Fruit fly (Drosophila melanogaster) whole organism, pupa: ENCODE measurements around the gene CG42302.
A peak's percentile ranks its signal among the peaks of the same experiment; 100 is the strongest.

Source experiments
- CG10348 ChIP-seq: fragments of 200-800 bp; sonication (Bioruptor generic); IDR thresholded peaks from 2 replicates; pipeline ENCODE4 v1.3.6; 2022; ENCODE audit warnings: missing biosample characterization, missing genetic modification characterization
- CG12605 ChIP-seq: fragments of 200-800 bp; sonication (Bioruptor generic); IDR thresholded peaks from 2 replicates; pipeline ENCODE4 v1.3.6; 2022; ENCODE audit warnings: missing biosample characterization, missing genetic modification characterization
- CG13204 ChIP-seq: fragments of 200-800 bp; sonication (Bioruptor generic); optimal IDR thresholded peaks from 2 replicates; lab custom pipeline; 2018; ENCODE audit warnings: missing biosample characterization, mild to moderate bottlenecking, missing genetic modification characterization, moderate library complexity
- CG14655 ChIP-seq: fragments of 200-800 bp; sonication (Bioruptor generic); optimal IDR thresholded peaks from 3 replicates; lab custom pipeline; 2017; ENCODE audit warnings: mild to moderate bottlenecking, missing biosample characterization, missing genetic modification reagents, missing genetic modification characterization
- CG15710 ChIP-seq: fragments of 200-800 bp; sonication (Bioruptor generic); optimal IDR thresholded peaks from 2 replicates; lab custom pipeline; 2018; ENCODE audit warnings: missing biosample characterization, mild to moderate bottlenecking, missing genetic modification characterization, moderate library complexity
- CG17806 ChIP-seq: fragments of 200-800 bp; sonication (Bioruptor generic); optimal IDR thresholded peaks from 2 replicates; lab custom pipeline; 2018; ENCODE audit warnings: missing biosample characterization, mild to moderate bottlenecking, missing genetic modification characterization, moderate library complexity
- CG32121 ChIP-seq: fragments of 200-800 bp; sonication (Bioruptor generic); IDR thresholded peaks from 2 replicates; pipeline ENCODE4 v1.3.6; 2022; ENCODE audit warnings: missing biosample characterization, missing genetic modification characterization
- CG34367 ChIP-seq: fragments of 200-800 bp; sonication (Bioruptor generic); optimal IDR thresholded peaks from 2 replicates; lab custom pipeline; 2018; ENCODE audit warnings: missing biosample characterization, mild to moderate bottlenecking, missing genetic modification characterization
- CG4496 ChIP-seq: fragments of 200-800 bp; sonication (Bioruptor generic); IDR thresholded peaks from 3 replicates; pipeline ENCODE4 v1.3.6; 2022; ENCODE audit warnings: missing biosample characterization, missing genetic modification characterization
- CG8159 ChIP-seq: fragments of 200-800 bp; sonication (Bioruptor generic); optimal IDR thresholded peaks from 3 replicates; lab custom pipeline; 2018; ENCODE audit warnings: missing biosample characterization, mild to moderate bottlenecking, missing genetic modification characterization, moderate library complexity
- CG8301 ChIP-seq: fragments of 200-800 bp; sonication (Bioruptor generic); optimal IDR thresholded peaks from 2 replicates; lab custom pipeline; 2018; ENCODE audit warnings: missing biosample characterization, mild to moderate bottlenecking, missing genetic modification characterization
- CG9948 ChIP-seq: fragments of 200-800 bp; sonication (Bioruptor generic); optimal IDR thresholded peaks from 2 replicates; lab custom pipeline; 2018; ENCODE audit warnings: missing biosample characterization, mild to moderate bottlenecking, missing genetic modification characterization, moderate library complexity
- D1 ChIP-seq: fragments of 200-800 bp; sonication (Bioruptor generic); optimal IDR thresholded peaks from 2 replicates; lab custom pipeline; 2018; ENCODE audit warnings: missing biosample characterization, mild to moderate bottlenecking, missing genetic modification characterization, moderate library complexity
- EcR ChIP-seq: fragments of 200-800 bp; sonication (Bioruptor generic); optimal IDR thresholded peaks from 3 replicates; lab custom pipeline; 2019; ENCODE audit warnings: missing biosample characterization, missing genetic modification characterization, mild to moderate bottlenecking, moderate library complexity, missing genetic modification reagents
- Pif1A ChIP-seq: fragments of 200-800 bp; sonication (Bioruptor generic); optimal IDR thresholded peaks from 3 replicates; lab custom pipeline; 2016; ENCODE audit warnings: missing biosample characterization, missing genetic modification characterization
- Pif1B ChIP-seq: fragments of 200-800 bp; sonication (Bioruptor generic); optimal IDR thresholded peaks from 3 replicates; lab custom pipeline; 2016; ENCODE audit warnings: missing biosample characterization, missing genetic modification characterization
- Snoo ChIP-seq: fragments of 200-800 bp; sonication (Bioruptor generic); optimal IDR thresholded peaks from 3 replicates; lab custom pipeline; 2017; ENCODE audit warnings: missing biosample characterization, mild to moderate bottlenecking, missing genetic modification characterization, inconsistent platforms
- gl ChIP-seq: fragments of 200-800 bp; sonication (Bioruptor generic); optimal IDR thresholded peaks from 2 replicates; lab custom pipeline; 2018; ENCODE audit warnings: missing biosample characterization, mild to moderate bottlenecking, missing genetic modification characterization
- rn ChIP-seq: fragments of 200-800 bp; sonication (Bioruptor generic); IDR thresholded peaks from 2 replicates; pipeline ENCODE4 v1.3.6; 2022; ENCODE audit warnings: missing biosample characterization, missing genetic modification characterization

The CG42302 gene

DNA sequence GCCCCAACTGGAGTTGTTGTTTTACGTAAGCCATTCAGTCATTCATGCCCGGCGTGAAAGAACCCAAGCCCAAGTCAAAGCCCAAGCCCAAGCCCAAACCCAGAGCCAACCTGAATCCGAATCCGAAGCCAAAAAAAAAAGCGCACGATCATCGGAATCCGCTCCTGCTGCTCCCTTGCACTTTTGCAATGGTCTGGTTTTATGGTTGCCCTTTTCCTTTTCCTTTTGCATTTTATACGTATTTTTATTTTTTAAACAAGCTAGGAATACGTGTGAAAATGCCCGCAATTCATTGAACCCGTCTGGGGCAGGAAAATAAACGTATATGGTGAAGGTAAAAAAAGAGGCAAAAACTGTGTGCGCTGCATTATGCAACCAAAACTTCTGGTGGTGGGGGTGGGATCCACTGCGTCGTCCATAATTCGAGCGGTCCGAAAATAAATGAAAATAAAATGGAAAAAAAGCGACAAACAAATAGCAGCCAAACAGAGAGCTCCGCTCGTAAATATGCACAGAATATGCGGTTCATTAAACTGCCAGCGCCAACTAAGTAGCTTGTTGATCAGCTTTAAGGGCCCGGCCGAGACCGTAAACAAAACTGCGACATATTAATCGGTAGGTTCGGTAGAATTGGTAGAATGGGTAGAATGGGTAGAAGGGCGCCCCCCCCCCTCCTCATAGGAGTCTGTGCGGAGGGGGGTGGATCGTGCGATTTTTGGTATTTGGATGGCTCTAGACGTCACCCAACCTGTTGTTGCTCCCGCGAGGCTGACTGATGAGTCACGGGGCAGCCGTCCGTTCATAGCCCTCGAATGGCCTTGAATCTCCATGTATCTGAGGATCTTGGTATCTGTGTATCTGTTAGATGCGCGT is 26.0 kb downstream of the CG42302 start:
- TF ChIP-seq D1 (tag; lab: Kevin White, UChicago) = no peak
- TF ChIP-seq gl (tag; lab: Kevin White, UChicago) = peak; percentile 26
- peak; percentile 28 for TF ChIP-seq CG8159 (tag; lab: Kevin White, UChicago)
- TF ChIP-seq EcR (GFP tag; lab: Kevin White, UChicago) = peak; percentile 92

DNA sequence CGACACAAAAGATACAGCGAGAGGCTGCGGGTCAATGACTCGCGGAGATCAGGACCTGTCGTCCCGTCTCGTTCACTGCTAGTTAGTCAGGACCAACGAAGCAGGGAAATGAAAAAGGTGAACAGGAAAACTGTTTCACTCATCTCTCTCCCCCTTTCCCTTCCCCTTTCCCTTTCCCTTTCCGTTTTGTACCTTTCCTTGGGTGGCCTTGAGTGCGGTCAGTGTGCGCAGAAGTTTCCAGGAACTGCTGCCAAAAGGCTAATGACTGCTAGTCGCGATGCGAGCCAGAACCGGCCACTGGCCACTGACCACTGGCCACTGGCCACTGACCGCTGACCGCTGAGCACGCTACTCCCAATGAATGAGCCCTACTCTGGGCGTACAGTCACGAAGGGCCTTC is 29.9 kb downstream of the CG42302 start:
- peak; percentile 98 for TF ChIP-seq EcR (GFP tag; lab: Kevin White, UChicago)
- no peak for TF ChIP-seq rn (GFP tag; lab: Robert Waterston, UW)

DNA sequence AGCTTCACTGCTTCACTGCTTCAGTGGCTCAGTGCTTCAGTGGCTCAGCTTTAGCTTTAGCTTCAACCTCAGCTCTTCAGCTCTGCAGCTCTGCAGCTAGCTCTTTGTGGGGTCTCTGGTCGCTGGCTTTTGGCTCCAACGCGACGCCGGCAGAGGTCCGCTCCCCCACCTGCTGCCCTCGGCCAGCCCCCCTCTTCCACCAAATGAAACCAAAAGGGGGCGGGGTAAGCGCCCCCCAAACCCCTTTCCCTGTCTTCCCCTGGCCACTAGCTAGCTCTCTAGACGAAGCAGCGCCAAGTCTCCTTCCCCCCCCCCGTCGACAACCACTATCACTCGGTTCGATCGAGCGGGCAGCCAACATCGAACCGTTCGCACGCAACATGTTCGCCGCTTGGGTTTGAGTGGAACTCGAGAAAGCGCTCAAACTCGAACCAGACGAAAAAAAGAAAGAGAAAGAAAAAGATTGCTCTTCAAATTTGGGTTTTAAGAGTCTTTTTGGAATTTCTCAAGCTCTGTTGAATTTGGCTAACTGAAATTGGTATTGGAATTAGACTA is 32.4 kb downstream of the CG42302 start, which contains the start of gene Cyp18a1:
TSS of gene Cyp18a1 (minus strand) at position 95 of the 555 bp plus-strand sequence.
- TF ChIP-seq EcR (GFP tag; lab: Kevin White, UChicago) (peak; percentile 67), Pif1B (GFP tag; lab: Kevin White, UChicago) (no peak), CG13204 (peak; percentile 76), CG32121 (GFP tag; lab: Robert Waterston, UW) (0 out of 2 replicates have a peak, but pooled peaks have one; percentile 18), CG17806 (tag; lab: Kevin White, UChicago) (no peak), rn (GFP tag; lab: Robert Waterston, UW) (no peak)

DNA sequence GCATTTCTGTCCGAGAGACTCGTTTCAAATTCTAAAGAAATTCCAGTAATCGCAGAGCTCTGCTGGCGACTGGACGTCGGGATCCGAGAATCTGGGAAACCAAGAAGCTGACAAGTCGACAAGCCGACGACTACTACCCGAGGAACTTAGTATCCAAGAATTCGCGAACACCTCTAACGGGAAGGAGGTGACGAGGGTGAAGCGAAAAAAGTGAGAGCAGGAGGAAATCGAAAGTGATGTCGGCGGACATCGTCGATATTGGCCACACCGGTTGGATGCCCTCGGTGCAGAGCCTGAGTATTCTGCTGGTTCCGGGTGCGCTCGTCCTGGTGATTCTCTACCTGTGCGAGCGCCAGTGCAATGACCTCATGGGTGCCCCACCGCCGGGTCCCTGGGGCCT is 39.7 kb downstream of the CG42302 start, which contains the start of gene phtm:
TSS of gene phtm (plus strand) at position 41 of the 400 bp plus-strand sequence.
- TF ChIP-seq EcR (GFP tag; lab: Kevin White, UChicago) (peak; percentile 20), CG32121 (GFP tag; lab: Robert Waterston, UW) (no peak), rn (GFP tag; lab: Robert Waterston, UW) (no peak)

DNA sequence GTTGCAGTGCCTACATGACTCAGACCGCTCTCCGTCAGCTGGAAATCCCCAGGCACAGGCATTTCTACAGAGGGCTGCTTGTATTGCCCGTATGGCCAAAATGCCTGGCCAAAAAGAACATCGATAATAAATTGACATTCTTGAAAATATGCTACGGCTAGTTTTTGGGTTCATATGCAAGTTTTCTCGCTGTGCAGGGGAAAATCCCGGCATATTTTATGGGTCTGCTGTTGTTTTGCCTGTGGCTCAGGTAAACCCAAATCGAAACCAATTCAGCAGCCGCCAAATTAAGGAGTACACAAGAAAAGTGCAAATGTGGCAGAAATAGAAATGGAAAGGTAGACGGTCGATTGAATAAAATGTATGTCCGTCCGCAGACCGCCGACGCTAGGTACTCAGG is 40.5 kb downstream of the CG42302 start:
- TF ChIP-seq CG4496 (GFP tag; lab: Robert Waterston, UW) (no peak), CG34367 (no peak), EcR (GFP tag; lab: Kevin White, UChicago) (no peak), gl (tag; lab: Kevin White, UChicago) (no peak), CG15710 (tag; lab: Kevin White, UChicago) (no peak), rn (GFP tag; lab: Robert Waterston, UW) (no peak), CG10348 (GFP tag; lab: Robert Waterston, UW) (no peak), Pif1A (GFP tag; lab: Kevin White, UChicago) (no peak), CG12605 (GFP tag; lab: Robert Waterston, UW) (no peak), CG8159 (tag; lab: Kevin White, UChicago) (no peak)

DNA sequence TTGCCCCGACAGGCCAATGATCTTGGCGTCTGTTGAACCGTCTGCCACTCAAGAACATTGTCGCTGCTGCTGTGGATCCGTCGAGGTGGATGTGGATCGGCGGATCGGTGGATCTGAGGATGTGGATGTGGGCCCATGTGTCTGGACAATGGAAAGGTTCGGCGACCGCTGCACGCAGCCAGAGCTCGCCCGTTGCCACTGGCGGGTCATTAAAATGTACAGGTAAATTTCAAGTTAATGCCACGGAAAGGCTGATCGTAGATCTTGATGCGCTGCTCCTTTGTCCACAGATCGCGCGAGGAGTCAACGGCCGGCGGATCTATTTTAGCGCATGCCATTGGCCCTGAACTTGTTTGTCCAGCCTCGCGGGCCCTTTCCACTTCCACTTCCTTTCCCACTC is 41.0 kb downstream of the CG42302 start:
- TF ChIP-seq D1 (tag; lab: Kevin White, UChicago) (no peak), CG8301 (tag; lab: Kevin White, UChicago) (no peak), CG32121 (GFP tag; lab: Robert Waterston, UW) (no peak), CG9948 (tag; lab: Kevin White, UChicago) (no peak), CG10348 (GFP tag; lab: Robert Waterston, UW) (no peak), Snoo (tag; lab: Kevin White, UChicago) (no peak), EcR (GFP tag; lab: Kevin White, UChicago) (peak; percentile 99), CG13204 (peak; percentile 46), CG14655 (GFP tag; lab: Kevin White, UChicago) (no peak)
- TF ChIP-seq, all 21 proteins: peak for 2

DNA sequence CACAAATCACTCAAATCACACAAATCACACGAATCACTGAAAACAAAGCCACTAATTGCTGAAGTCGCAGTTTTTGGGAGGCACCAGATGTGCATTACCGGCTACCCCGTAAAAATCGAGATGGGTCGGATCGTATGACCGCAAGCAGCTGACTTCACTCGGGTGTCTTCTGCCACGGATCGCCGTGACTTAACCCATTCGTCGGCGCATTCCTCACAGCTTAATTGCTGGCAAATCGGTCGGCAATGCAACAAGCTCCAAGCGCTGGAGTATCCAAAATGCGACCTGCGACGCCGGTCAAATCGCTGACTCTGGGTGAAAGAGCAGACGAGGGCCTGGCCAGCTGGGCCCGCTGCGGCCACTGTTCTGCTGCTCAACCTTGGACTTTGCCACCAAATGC is 42.7 kb downstream of the CG42302 start:
- TF ChIP-seq EcR (GFP tag; lab: Kevin White, UChicago) (no peak), CG14655 (GFP tag; lab: Kevin White, UChicago) (no peak), Pif1B (GFP tag; lab: Kevin White, UChicago) (no peak), D1 (tag; lab: Kevin White, UChicago) (no peak), CG4496 (GFP tag; lab: Robert Waterston, UW) (no peak), CG15710 (tag; lab: Kevin White, UChicago) (no peak), CG8301 (tag; lab: Kevin White, UChicago) (no peak), CG13204 (no peak), CG12605 (GFP tag; lab: Robert Waterston, UW) (no peak), Snoo (tag; lab: Kevin White, UChicago) (no peak), CG17806 (tag; lab: Kevin White, UChicago) (no peak), CG32121 (GFP tag; lab: Robert Waterston, UW) (no peak), CG8159 (tag; lab: Kevin White, UChicago) (no peak)
- TF ChIP-seq, all 21 proteins: peak for 0
